Worm (Caenorhabditis elegans) whole organism, mixed stage, embryonic: ENCODE measurements around the gene Y116F11A.6.

Experiments
- blmp-1 ChIP-seq: fragments of 150-350 bp; optimal IDR thresholded peaks from 2 replicates; lab custom pipeline; 2014; ENCODE audit warnings: missing biosample characterization, missing genetic modification characterization
- ces-1 ChIP-seq: fragments of 150-350 bp; optimal IDR thresholded peaks from 2 replicates; lab custom pipeline; 2014; ENCODE audit warnings: missing biosample characterization, missing genetic modification reagents, missing genetic modification characterization
- flh-1 ChIP-seq: fragments of 200-800 bp; sonication (Bioruptor generic); optimal IDR thresholded peaks from 2 replicates; lab custom pipeline; 2018; ENCODE audit warnings: mild to moderate bottlenecking, missing genetic modification characterization, moderate library complexity, missing compliant biosample characterization
- lin-32 ChIP-seq: fragments of 200-800 bp; sonication (Bioruptor generic); optimal IDR thresholded peaks from 2 replicates; lab custom pipeline; 2018; ENCODE audit warnings: mild to moderate bottlenecking, missing genetic modification characterization, missing compliant biosample characterization
- mep-1 ChIP-seq: fragments of 150-350 bp; optimal IDR thresholded peaks from 2 replicates; lab custom pipeline; 2017; ENCODE audit warnings: missing biosample characterization, missing genetic modification reagents, missing genetic modification characterization, inconsistent platforms
- nhr-12 ChIP-seq: fragments of 150-350 bp; optimal IDR thresholded peaks from 2 replicates; lab custom pipeline; 2014; ENCODE audit warnings: missing biosample characterization, missing genetic modification characterization
- sem-2 ChIP-seq: fragments of 200-800 bp; sonication (Bioruptor generic); optimal IDR thresholded peaks from 2 replicates; lab custom pipeline; 2018; ENCODE audit warnings: mild to moderate bottlenecking, missing genetic modification characterization, missing compliant biosample characterization
- tbx-8 ChIP-seq: fragments of 200-800 bp; sonication (Bioruptor generic); optimal IDR thresholded peaks from 2 replicates; lab custom pipeline; 2018; ENCODE audit warnings: mild to moderate bottlenecking, missing genetic modification characterization, moderate library complexity, missing compliant biosample characterization
- unc-62 ChIP-seq: fragments of 150-350 bp; optimal IDR thresholded peaks from 2 replicates; lab custom pipeline; 2014; ENCODE audit warnings: missing biosample characterization, missing genetic modification reagents, missing genetic modification characterization
- zip-8 ChIP-seq: fragments of 150-350 bp; optimal IDR thresholded peaks from 2 replicates; lab custom pipeline; 2014; ENCODE audit warnings: missing biosample characterization, missing genetic modification characterization
- ztf-11 ChIP-seq: fragments of 150-350 bp; optimal IDR thresholded peaks from 2 replicates; lab custom pipeline; 2014; ENCODE audit warnings: missing biosample characterization, missing genetic modification characterization

DNA sequence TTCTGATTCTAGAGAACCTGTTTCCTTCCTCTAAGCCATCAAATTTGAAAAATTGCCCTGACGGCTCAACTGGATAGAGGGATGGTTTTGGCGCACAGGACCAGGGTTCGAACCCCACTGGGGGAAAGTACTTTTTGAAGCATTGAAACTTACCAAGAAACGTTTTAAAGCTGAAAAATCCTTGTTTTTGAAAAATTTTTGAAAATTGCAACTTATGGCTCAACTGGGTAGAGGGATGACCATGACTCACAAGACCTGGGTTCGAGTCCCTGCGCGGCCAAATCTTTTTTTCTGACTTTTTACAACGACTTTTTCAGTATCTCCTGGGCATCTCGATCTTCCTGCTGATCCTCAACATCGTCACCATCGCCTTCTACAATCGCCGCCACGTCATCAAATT is 48.5 kb upstream of the Y116F11A.6 start:
- TF ChIP-seq mep-1 (tag; lab: Kevin White, UChicago): no peak
- TF ChIP-seq zip-8 (tag; lab: Kevin White, UChicago): no peak
- no peak for TF ChIP-seq sem-2 (GFP tag; lab: Kevin White, UChicago)
- TF ChIP-seq unc-62 (GFP tag; lab: Kevin White, UChicago): no peak
- TF ChIP-seq nhr-12 (tag; lab: Kevin White, UChicago): no peak
- TF ChIP-seq tbx-8 (GFP tag; lab: Kevin White, UChicago): no peak
- no peak for TF ChIP-seq ztf-11 (tag; lab: Kevin White, UChicago)
- TF ChIP-seq flh-1 (GFP tag; lab: Kevin White, UChicago): no peak
- TF ChIP-seq lin-32 (GFP tag; lab: Kevin White, UChicago): no peak
- TF ChIP-seq ces-1 (GFP tag; lab: Kevin White, UChicago): no peak
- TF ChIP-seq blmp-1 (tag; lab: Kevin White, UChicago): no peak
